Worm (Caenorhabditis elegans) whole organism, mixed stage, embryonic: ENCODE results near the gene ver-3.

Experiments used
- elt-1 ChIP-seq: sonication (generic microtip); optimal IDR thresholded peaks from 2 replicates; lab custom pipeline; 2017; ENCODE audit warnings: missing genetic modification characterization, mild to moderate bottlenecking, missing compliant biosample characterization, antibody characterized with exemption, moderate library complexity, borderline replicate concordance; ENCODE audit not compliant: insufficient read depth
- elt-3 ChIP-seq: fragments of 150-350 bp; optimal IDR thresholded peaks from 2 replicates; lab custom pipeline; 2014; ENCODE audit warnings: missing biosample characterization, missing genetic modification characterization
- nhr-237 ChIP-seq: fragments of 150-350 bp; optimal IDR thresholded peaks from 2 replicates; lab custom pipeline; 2014; ENCODE audit warnings: missing biosample characterization, missing genetic modification characterization
- nhr-76 ChIP-seq: sonication (generic microtip); optimal IDR thresholded peaks from 2 replicates; lab custom pipeline; 2017; ENCODE audit warnings: missing biosample characterization, missing genetic modification characterization
- snpc-4 ChIP-seq: fragments of 150-350 bp; optimal IDR thresholded peaks from 2 replicates; lab custom pipeline; 2014; ENCODE audit warnings: missing biosample characterization, missing genetic modification characterization
- unc-62 ChIP-seq: fragments of 150-350 bp; optimal IDR thresholded peaks from 2 replicates; lab custom pipeline; 2014; ENCODE audit warnings: missing biosample characterization, missing genetic modification reagents, missing genetic modification characterization
- ztf-11 ChIP-seq: fragments of 150-350 bp; optimal IDR thresholded peaks from 2 replicates; lab custom pipeline; 2014; ENCODE audit warnings: missing biosample characterization, missing genetic modification characterization

- TF ChIP-seq unc-62 (GFP tag; lab: Kevin White, UChicago) (no peak), nhr-237 (tag; lab: Kevin White, UChicago) (no peak), elt-1 (tag; lab: Kevin White, UChicago) (no peak), elt-3 (no peak), nhr-76 (tag; lab: Kevin White, UChicago) (no peak), ztf-11 (tag; lab: Kevin White, UChicago) (no peak), snpc-4 (no peak)
These were observed 15.1 kb downstream of the ver-3 start for ce11 chrX:11007393-11007792.
